Worm (Caenorhabditis elegans) whole organism, L2 larva: ENCODE results near the gene ZC443.3.

ENCODE experiments used
- ZK546.5 ChIP-seq: sonication (generic microtip); optimal IDR thresholded peaks from 2 replicates; lab custom pipeline; 2017; ENCODE audit warnings: missing biosample characterization, missing genetic modification characterization
- elt-1 ChIP-seq: fragments of 150-350 bp; optimal IDR thresholded peaks from 2 replicates; lab custom pipeline; 2014; ENCODE audit warnings: missing biosample characterization, missing genetic modification characterization
- fos-1 ChIP-seq: fragments of 150-350 bp; optimal IDR thresholded peaks from 2 replicates; lab custom pipeline; 2014; ENCODE audit warnings: missing biosample characterization, missing genetic modification characterization
- nhr-12 ChIP-seq: fragments of 150-350 bp; optimal IDR thresholded peaks from 2 replicates; lab custom pipeline; 2014; ENCODE audit warnings: missing biosample characterization, missing genetic modification characterization
- nhr-237 ChIP-seq: fragments of 150-350 bp; optimal IDR thresholded peaks from 2 replicates; lab custom pipeline; 2014; ENCODE audit warnings: missing biosample characterization, missing genetic modification characterization
- nhr-25 ChIP-seq: fragments of 150-350 bp; sonication (generic microtip); optimal IDR thresholded peaks from 3 replicates; lab custom pipeline; 2014; ENCODE audit warnings: missing biosample characterization, missing genetic modification characterization
- skn-1 ChIP-seq: sonication (generic microtip); optimal IDR thresholded peaks from 2 replicates; lab custom pipeline; 2017; ENCODE audit warnings: missing biosample characterization, missing genetic modification characterization
- sma-9 ChIP-seq, 2 experiments: fragments of 150-350 bp in 1 of 2; sonication (generic microtip) in 1 of 2; optimal IDR thresholded peaks; 2 replicates each; lab custom pipeline; 2014 to 2016; ENCODE audit warnings: missing genetic modification characterization in 2 of 2, mild to moderate bottlenecking in 1 of 2, missing biosample characterization in 1 of 2, missing compliant biosample characterization in 1 of 2, missing genetic modification reagents in 1 of 2, moderate library complexity in 1 of 2
- unc-39 ChIP-seq: fragments of 150-350 bp; optimal IDR thresholded peaks from 2 replicates; lab custom pipeline; 2014; ENCODE audit warnings: missing biosample characterization, missing genetic modification characterization

DNA sequence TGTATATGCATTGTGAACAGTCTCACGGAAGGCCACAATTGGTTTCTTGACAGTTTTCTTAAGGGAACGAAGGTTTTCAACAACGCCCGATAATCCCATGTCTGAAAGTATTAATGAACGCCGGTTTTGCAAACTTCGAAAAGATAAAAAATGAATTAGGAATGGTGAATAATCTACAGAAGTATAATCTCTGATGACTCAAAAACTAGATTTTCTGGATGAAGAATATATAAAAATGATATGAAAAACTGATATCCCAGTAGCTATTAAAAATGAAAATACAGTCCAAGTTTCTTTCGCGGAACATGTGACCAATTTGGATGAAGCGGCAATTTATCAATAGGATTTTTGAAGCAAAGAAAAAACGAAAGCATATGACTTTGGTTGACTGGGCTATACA lies at the start of gene ZC443.3:
- TF ChIP-seq fos-1 (tag; lab: Kevin White, UChicago) (no peak), nhr-237 (no peak), skn-1 (tag; lab: Kevin White, UChicago) (no peak), nhr-25 (tag; lab: Kevin White, UChicago) (no peak), unc-39 (tag; lab: Kevin White, UChicago) (no peak), elt-1 (tag; lab: Kevin White, UChicago) (no peak), ZK546.5 (no peak), nhr-12 (tag; lab: Kevin White, UChicago) (no peak), sma-9 (GFP tag; optimal IDR thresholded peaks at IDR 0.05; lab: Kevin White, UChicago) (no peak), sma-9 (tag; optimal IDR thresholded peaks at IDR 0.05; lab: Kevin White, UChicago) (no peak)
